Worm (Caenorhabditis elegans): Measurements from ENCODE around the gene srt-67.

srt-67 gene

ce11 chrV:5278001-5278400 lies 20.7 kb upstream of the srt-67 start, which contains the start of gene B0238.9:
TSS of gene B0238.9 (minus strand) at chrV:5278101.
- TF ChIP-seq ekl-4 (GFP tag; IDR thresholded peaks at IDR 0.05) (no peak), sptf-2 (GFP tag; optimal IDR thresholded peaks at IDR 0.05) (no peak), lsl-1 (GFP tag; optimal IDR thresholded peaks at IDR 0.05) (peak; percentile 26), tlf-1 (GFP tag; optimal IDR thresholded peaks at IDR 0.05) (no peak)

DNA sequence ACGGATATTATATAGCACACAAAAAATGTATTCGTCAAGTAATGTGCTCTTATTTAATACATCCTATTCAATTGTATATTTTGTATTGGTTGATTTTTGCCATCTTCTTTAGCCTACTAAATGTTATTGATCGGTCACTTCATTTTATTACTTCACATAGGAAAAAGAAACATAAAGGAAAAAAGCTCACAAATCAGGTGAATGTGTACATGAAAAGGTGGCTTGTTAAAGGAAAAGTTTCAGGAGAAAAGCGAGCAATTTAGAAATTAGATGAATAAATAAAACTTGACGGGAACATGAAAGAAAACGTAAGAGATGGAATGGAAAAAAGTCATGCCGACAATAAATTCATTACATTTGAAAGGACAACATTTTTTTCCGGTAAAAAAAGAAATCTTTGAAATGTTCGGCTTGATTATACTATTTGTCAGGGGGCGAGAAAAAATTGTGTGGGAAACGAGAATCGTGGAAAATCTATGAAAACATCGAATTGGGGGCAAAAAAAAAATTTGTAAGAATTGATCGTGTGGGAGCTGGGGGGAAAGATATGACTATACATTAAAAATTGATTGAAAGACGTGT lies 18.3 kb upstream of the srt-67 start:
- TF ChIP-seq Y95B8A.8 (GFP tag; IDR thresholded peaks at IDR 0.05) (no peak), die-1 (tag; optimal IDR thresholded peaks at IDR 0.05) (peak; percentile 38), ekl-4 (GFP tag; IDR thresholded peaks at IDR 0.05) (peak; percentile 60; the same call in 1 of the 2 replicates), repo-1 (tag; optimal IDR thresholded peaks at IDR 0.05) (peak; percentile 82), Y53G8AR.9 (GFP tag; conservative IDR thresholded peaks at IDR 0.05) (peak; percentile 63; the same call in 1 of the 2 replicates), ztf-28 (GFP tag; IDR thresholded peaks at IDR 0.05) (no peak), lin-54 (GFP tag; optimal IDR thresholded peaks at IDR 0.05) (peak; percentile 33), hlh-12 (tag; optimal IDR thresholded peaks at IDR 0.05) (no peak), madf-6 (GFP tag; IDR thresholded peaks at IDR 0.05) (peak; percentile 58), hrde-1 (tag; optimal IDR thresholded peaks at IDR 0.05; ENCODE audit: borderline replicate concordance) (peak; percentile 42), cebp-2 (GFP tag; IDR thresholded peaks at IDR 0.05) (no peak), ztf-6 (GFP tag; IDR thresholded peaks at IDR 0.05) (no peak), K12H6.12 (tag; optimal IDR thresholded peaks at IDR 0.05) (no peak), D2030.7 (GFP tag; IDR thresholded peaks at IDR 0.05) (0 out of 2 replicates have a peak, but pooled peaks have one; percentile 9), F49E8.2 (tag; optimal IDR thresholded peaks at IDR 0.05; ENCODE audit: insufficient read depth) (peak; percentile 52), atf-7 (tag; optimal IDR thresholded peaks at IDR 0.05) (no peak), zim-3 (tag; optimal IDR thresholded peaks at IDR 0.05) (no peak), athp-1 (tag; optimal IDR thresholded peaks at IDR 0.05) (peak; percentile 52), rec-8 (tag; optimal IDR thresholded peaks at IDR 0.05) (peak in 1 of 2 experiments; percentile 29), attf-6 (GFP tag; IDR thresholded peaks at IDR 0.05) (0 out of 2 replicates have a peak, but pooled peaks have one; percentile 47), Y56A3A.18 (GFP tag; IDR thresholded peaks at IDR 0.05) (0 out of 2 replicates have a peak, but pooled peaks have one; percentile 12), ama-1 (optimal IDR thresholded peaks at IDR 0.05) (no peak), ama-1 (GFP tag; optimal IDR thresholded peaks at IDR 0.05) (peak in 1 of 2 experiments; percentile 55), tbp1 (GFP tag; optimal IDR thresholded peaks at IDR 0.05) (peak; percentile 29), snpc-1.3 (tag; optimal IDR thresholded peaks at IDR 0.05; ENCODE audit: insufficient read depth) (peak; percentile 54), ceh-79 (tag; optimal IDR thresholded peaks at IDR 0.05) (peak; percentile 48), ztf-26 (tag; optimal IDR thresholded peaks at IDR 0.05) (no peak), sptf-2 (GFP tag; optimal IDR thresholded peaks at IDR 0.05) (no peak), F33H1.4 (GFP tag; IDR thresholded peaks at IDR 0.05) (peak; percentile 26), nfya-2 (GFP tag; IDR thresholded peaks at IDR 0.05) (no peak), cebp-1 (GFP tag; IDR thresholded peaks at IDR 0.05) (no peak), cebp-1 (tag; optimal IDR thresholded peaks at IDR 0.05) (peak; percentile 58), lin-35 (GFP tag; optimal IDR thresholded peaks at IDR 0.05) (peak in 1 of 3 experiments; percentile 64), nhr-179 (tag; optimal IDR thresholded peaks at IDR 0.05) (no peak), gei-17 (GFP tag; optimal IDR thresholded peaks at IDR 0.05) (no peak), let-607 (tag; optimal IDR thresholded peaks at IDR 0.05) (no peak), snpc-3.4 (tag; optimal IDR thresholded peaks at IDR 0.05) (no peak), fkh-3 (tag; optimal IDR thresholded peaks at IDR 0.05) (peak; percentile 46), F52B5.7 (tag; optimal IDR thresholded peaks at IDR 0.05) (peak; percentile 41), B0336.3 (GFP tag; IDR thresholded peaks at IDR 0.05) (0 out of 2 replicates have a peak, but pooled peaks have one; percentile 34), tlf-1 (GFP tag; optimal IDR thresholded peaks at IDR 0.05) (peak; percentile 5)
